Fruit fly (Drosophila melanogaster) whole organism, adult: ENCODE data around the gene mRNA-cap.

Experiments used
- CG11617 ChIP-seq: fragments of 200-800 bp; sonication (Bioruptor generic); optimal IDR thresholded peaks from 2 replicates; lab custom pipeline; 2017; ENCODE audit warnings: mild to moderate bottlenecking, missing biosample characterization, missing genetic modification reagents, missing genetic modification characterization
- CG12768 ChIP-seq: fragments of 200-800 bp; sonication (Bioruptor generic); optimal IDR thresholded peaks from 2 replicates; lab custom pipeline; 2017; ENCODE audit warnings: missing biosample characterization, missing genetic modification characterization, mild to moderate bottlenecking, moderate library complexity, missing genetic modification reagents
- CG7101 ChIP-seq: fragments of 200-800 bp; sonication (Bioruptor generic); optimal IDR thresholded peaks from 2 replicates; lab custom pipeline; 2018; ENCODE audit warnings: missing biosample characterization, mild to moderate bottlenecking, missing genetic modification characterization, moderate library complexity
- bab1 ChIP-seq: fragments of 200-800 bp; sonication (Bioruptor generic); optimal IDR thresholded peaks from 3 replicates; lab custom pipeline; 2019; ENCODE audit warnings: missing biosample characterization, mild to moderate bottlenecking, missing genetic modification characterization, moderate library complexity
- cnc ChIP-seq, 2 experiments: fragments of >200 bp; optimal IDR thresholded peaks; 2 replicates each; lab custom pipeline; 2017
- toe ChIP-seq: fragments of 200-800 bp; sonication (Bioruptor generic); optimal IDR thresholded peaks from 2 replicates; lab custom pipeline; 2016; ENCODE audit warnings: missing biosample characterization, missing genetic modification characterization

dm6 chrX:14226093-14226492, 16.5 kb downstream of the mRNA-cap start, which contains the start of gene mRpL38:
- TF ChIP-seq cnc (optimal IDR thresholded peaks at IDR 0.05; lab: Kevin White, UChicago) (no peak), CG12768 (GFP tag; lab: Kevin White, UChicago) (no peak), bab1 (GFP tag; lab: Kevin White, UChicago) (no peak), CG11617 (no peak), CG7101 (tag; lab: Kevin White, UChicago) (no peak), toe (GFP tag; lab: Kevin White, UChicago) (no peak)
